Worm (Caenorhabditis elegans): ENCODE measurements around the gene F26F12.5.

DNA sequence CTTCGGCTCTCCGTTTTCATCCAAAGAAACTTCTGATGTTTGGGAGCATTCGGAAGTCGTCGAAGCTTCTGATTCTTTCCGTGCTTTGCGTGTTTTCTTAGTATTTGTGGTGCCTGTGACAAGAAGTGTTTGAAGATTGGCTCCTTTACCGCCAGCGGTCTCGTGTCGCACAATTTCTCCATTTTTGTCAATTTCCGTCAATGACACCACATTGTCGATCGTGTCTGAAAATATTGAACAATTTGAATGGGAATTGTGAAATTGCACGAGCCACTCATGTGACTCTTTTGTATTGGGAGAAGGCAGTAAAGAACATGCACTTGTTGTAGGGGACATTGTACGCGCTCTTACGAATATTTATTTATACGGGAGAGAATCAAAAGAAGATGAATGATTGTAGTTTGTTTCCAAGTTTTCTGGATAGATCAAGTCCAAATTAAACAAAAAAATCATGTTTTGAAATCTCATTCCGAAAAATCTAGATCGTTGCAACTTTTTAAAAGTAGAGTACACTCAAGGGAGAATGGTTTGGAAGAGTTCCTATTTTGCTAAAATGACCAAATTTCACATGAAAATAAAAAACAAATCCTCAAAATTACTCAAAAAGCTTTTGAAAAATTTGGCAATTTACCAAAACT lies 22.4 kb downstream of the F26F12.5 start:
- TF ChIP-seq K09A11.1 (tag; optimal IDR thresholded peaks at IDR 0.05; ENCODE audit: insufficient read depth) (no peak), ceh-24 (tag; optimal IDR thresholded peaks at IDR 0.05) (no peak), nhr-11 (tag; optimal IDR thresholded peaks at IDR 0.05) (no peak), fkh-6 (tag; optimal IDR thresholded peaks at IDR 0.05) (no peak), unc-86 (tag; optimal IDR thresholded peaks at IDR 0.05) (no peak), ref-2 (tag; optimal IDR thresholded peaks at IDR 0.05) (no peak), zip-5 (tag; optimal IDR thresholded peaks at IDR 0.05) (no peak), pros-1 (tag; optimal IDR thresholded peaks at IDR 0.05) (no peak), ceh-9 (tag; optimal IDR thresholded peaks at IDR 0.05) (no peak)

Measured in whole organism, late embryonic.